Fruit fly (Drosophila melanogaster) whole organism, embryonic: ENCODE data around the gene CG7512.

ENCODE experiments used
- BEAF-32 ChIP-seq: fragments of 200-800 bp; sonication (Bioruptor generic); optimal IDR thresholded peaks from 3 replicates; lab custom pipeline; 2017; ENCODE audit warnings: missing biosample characterization, missing genetic modification characterization, mild to moderate bottlenecking, moderate library complexity, missing genetic modification reagents
- CG10267 ChIP-seq: fragments of 200-800 bp; sonication (Bioruptor generic); optimal IDR thresholded peaks from 2 replicates; lab custom pipeline; 2018; ENCODE audit warnings: missing biosample characterization, mild to moderate bottlenecking, missing genetic modification characterization, moderate library complexity
- CG10565 ChIP-seq: fragments of 200-800 bp; sonication (Bioruptor generic); optimal IDR thresholded peaks from 3 replicates; lab custom pipeline; 2016; ENCODE audit warnings: missing biosample characterization, mild to moderate bottlenecking, missing genetic modification characterization
- CG11456 ChIP-seq: fragments of 200-800 bp; sonication (Bioruptor generic); IDR thresholded peaks from 3 replicates; pipeline ENCODE4 v1.3.6; 2022; ENCODE audit warnings: missing biosample characterization, missing genetic modification characterization
- CG12236 ChIP-seq: fragments of 200-800 bp; sonication (Bioruptor generic); optimal IDR thresholded peaks from 2 replicates; lab custom pipeline; 2016; ENCODE audit warnings: missing biosample characterization, missing genetic modification characterization
- CG1233 ChIP-seq: fragments of 200-800 bp; sonication (Bioruptor generic); optimal IDR thresholded peaks from 4 replicates; lab custom pipeline; 2018; ENCODE audit warnings: missing biosample characterization, mild to moderate bottlenecking, missing genetic modification characterization
- CG12659 ChIP-seq: fragments of 200-800 bp; sonication (Bioruptor generic); optimal IDR thresholded peaks from 3 replicates; lab custom pipeline; 2017; ENCODE audit warnings: mild to moderate bottlenecking, missing biosample characterization, missing genetic modification reagents, missing genetic modification characterization
- CG14441 ChIP-seq: fragments of 200-800 bp; sonication (Bioruptor generic); IDR thresholded peaks from 2 replicates; pipeline ENCODE4 v1.3.6; 2022; ENCODE audit warnings: missing biosample characterization, missing genetic modification characterization
- CG14860 ChIP-seq: fragments of 200-800 bp; sonication (Bioruptor generic); IDR thresholded peaks from 3 replicates; pipeline ENCODE4 v1.3.6; 2022; ENCODE audit warnings: missing biosample characterization, missing genetic modification characterization; ENCODE audit not compliant: partially characterized antibody
- CG15073 ChIP-seq: fragments of 200-800 bp; sonication (Bioruptor generic); optimal IDR thresholded peaks from 2 replicates; lab custom pipeline; 2016; ENCODE audit warnings: missing biosample characterization, missing genetic modification characterization
- CG17385 ChIP-seq: fragments of 200-800 bp; sonication (Bioruptor generic); optimal IDR thresholded peaks from 3 replicates; lab custom pipeline; 2018; ENCODE audit warnings: missing biosample characterization, mild to moderate bottlenecking, missing genetic modification characterization
- CG17612 ChIP-seq: fragments of 200-800 bp; sonication (Bioruptor generic); IDR thresholded peaks from 2 replicates; pipeline ENCODE4 v1.3.6; 2022; ENCODE audit warnings: missing biosample characterization, missing genetic modification characterization
- CG2120 ChIP-seq: fragments of 200-800 bp; sonication (Bioruptor generic); optimal IDR thresholded peaks from 3 replicates; lab custom pipeline; 2016; ENCODE audit warnings: missing biosample characterization, missing genetic modification characterization
- CG2129 ChIP-seq: fragments of 200-800 bp; sonication (Bioruptor generic); IDR thresholded peaks from 2 replicates; pipeline ENCODE4 v1.3.6; 2022; ENCODE audit warnings: missing biosample characterization, missing genetic modification characterization; ENCODE audit not compliant: partially characterized antibody
- CG2889 ChIP-seq: fragments of 200-800 bp; sonication (Bioruptor generic); IDR thresholded peaks from 3 replicates; pipeline ENCODE4 v1.3.6; 2022; ENCODE audit warnings: missing biosample characterization, missing genetic modification characterization
- CG31365 ChIP-seq: fragments of 200-800 bp; sonication (Bioruptor generic); optimal IDR thresholded peaks from 2 replicates; lab custom pipeline; 2018; ENCODE audit warnings: missing biosample characterization, mild to moderate bottlenecking, missing genetic modification characterization
- CG34422 ChIP-seq: fragments of 200-800 bp; sonication (Bioruptor generic); IDR thresholded peaks from 3 replicates; pipeline ENCODE4 v1.3.6; 2022; ENCODE audit warnings: missing biosample characterization, missing genetic modification characterization
- CG8281 ChIP-seq: fragments of 200-800 bp; sonication (Bioruptor generic); optimal IDR thresholded peaks from 2 replicates; lab custom pipeline; 2018; ENCODE audit warnings: missing biosample characterization, mild to moderate bottlenecking, missing genetic modification characterization, moderate library complexity
- Dfd ChIP-seq, 2 experiments: fragments of >200 bp; optimal IDR thresholded peaks; 2 replicates each; lab custom pipeline; 2017; ENCODE audit warnings: missing biosample characterization in 2 of 2, missing genetic modification characterization in 2 of 2
- Dll ChIP-seq: fragments of 200-800 bp; sonication (Bioruptor generic); IDR thresholded peaks from 4 replicates; pipeline ENCODE4 v1.3.6; 2022; ENCODE audit warnings: missing biosample characterization, missing genetic modification characterization; ENCODE audit not compliant: partially characterized antibody
- Dp ChIP-seq: fragments of 200-800 bp; sonication (Bioruptor generic); optimal IDR thresholded peaks from 2 replicates; lab custom pipeline; 2018; ENCODE audit warnings: missing biosample characterization, mild to moderate bottlenecking, missing genetic modification characterization, moderate library complexity
- Ets97D ChIP-seq: fragments of 200-800 bp; sonication (Bioruptor generic); optimal IDR thresholded peaks from 3 replicates; lab custom pipeline; 2016; ENCODE audit warnings: missing biosample characterization, missing genetic modification characterization
- Gsc ChIP-seq: fragments of 200-800 bp; sonication (Bioruptor generic); IDR thresholded peaks from 2 replicates; pipeline ENCODE4 v1.3.6; 2022; ENCODE audit warnings: missing biosample characterization, missing genetic modification characterization
- H15 ChIP-seq: fragments of 200-800 bp; sonication (Bioruptor generic); IDR thresholded peaks from 3 replicates; pipeline ENCODE4 v1.3.6; 2022; ENCODE audit warnings: missing biosample characterization, missing genetic modification characterization
- Hand ChIP-seq: fragments of 200-800 bp; sonication (Bioruptor generic); optimal IDR thresholded peaks from 2 replicates; lab custom pipeline; 2017; ENCODE audit warnings: mild to moderate bottlenecking, missing biosample characterization, missing genetic modification reagents, missing genetic modification characterization
- Kr ChIP-seq: fragments of 200-800 bp; sonication (Bioruptor generic); optimal IDR thresholded peaks from 2 replicates; lab custom pipeline; 2017; ENCODE audit warnings: missing biosample characterization, mild to moderate bottlenecking, missing genetic modification characterization
- NFAT ChIP-seq: fragments of 200-800 bp; sonication (Bioruptor generic); IDR thresholded peaks from 2 replicates; pipeline ENCODE4 v1.3.6; 2022; ENCODE audit warnings: missing biosample characterization, missing genetic modification characterization
- Pdp1 ChIP-seq, 2 experiments: fragments of 200-800 bp; sonication (Bioruptor generic); optimal IDR thresholded peaks; 3 replicates each; lab custom pipeline; 2016; ENCODE audit warnings: missing biosample characterization in 2 of 2, missing genetic modification characterization in 2 of 2, mild to moderate bottlenecking in 1 of 2, moderate library complexity in 1 of 2
- Ravus ChIP-seq: fragments of 200-800 bp; sonication (Bioruptor generic); IDR thresholded peaks from 2 replicates; pipeline ENCODE4 v1.3.6; 2022; ENCODE audit warnings: missing biosample characterization, missing genetic modification characterization
- Sry-β ChIP-seq: fragments of 200-800 bp; sonication (Bioruptor generic); optimal IDR thresholded peaks from 2 replicates; lab custom pipeline; 2018; ENCODE audit warnings: missing biosample characterization, mild to moderate bottlenecking, missing genetic modification characterization, moderate library complexity
- Taf1 ChIP-seq: fragments of 200-800 bp; sonication (Bioruptor generic); IDR thresholded peaks from 2 replicates; pipeline ENCODE4 v1.3.6; 2022; ENCODE audit warnings: missing biosample characterization, missing genetic modification characterization
- Trl ChIP-seq, 3 experiments: fragments of >200 bp in 2 of 3; fragments of 200-800 bp in 1 of 3; sonication (Bioruptor generic) in 1 of 3; optimal IDR thresholded peaks; 2 replicates in 1 of 3; 3 replicates in 2 of 3; lab custom pipeline; 2016 to 2017; ENCODE audit warnings: missing biosample characterization in 1 of 3, missing genetic modification characterization in 1 of 3
- chinmo ChIP-seq: fragments of 200-800 bp; sonication (Bioruptor generic); IDR thresholded peaks from 4 replicates; pipeline ENCODE4 v1.3.6; 2022; ENCODE audit warnings: missing biosample characterization, missing genetic modification characterization; ENCODE audit not compliant: partially characterized antibody
- chn ChIP-seq: fragments of 200-800 bp; sonication (Bioruptor generic); optimal IDR thresholded peaks from 2 replicates; lab custom pipeline; 2016; ENCODE audit warnings: missing biosample characterization, missing genetic modification characterization
- dati ChIP-seq: fragments of 200-800 bp; sonication (Bioruptor generic); IDR thresholded peaks from 2 replicates; pipeline ENCODE4 v1.3.6; 2022; ENCODE audit warnings: missing biosample characterization, missing genetic modification characterization
- dimm ChIP-seq: fragments of 200-800 bp; sonication (Bioruptor generic); IDR thresholded peaks from 2 replicates; pipeline ENCODE4 v1.3.6; 2022; ENCODE audit warnings: missing biosample characterization, missing genetic modification characterization
- dysf ChIP-seq: fragments of 200-800 bp; sonication (Bioruptor generic); IDR thresholded peaks from 3 replicates; pipeline ENCODE4 v1.3.6; 2022; ENCODE audit warnings: missing biosample characterization, missing genetic modification characterization
- exex ChIP-seq: fragments of 200-800 bp; sonication (Bioruptor generic); optimal IDR thresholded peaks from 4 replicates; lab custom pipeline; 2018; ENCODE audit warnings: missing biosample characterization, mild to moderate bottlenecking, missing genetic modification characterization, moderate library complexity
- fu2 ChIP-seq: fragments of 200-800 bp; sonication (Bioruptor generic); optimal IDR thresholded peaks from 2 replicates; lab custom pipeline; 2016; ENCODE audit warnings: missing biosample characterization, missing genetic modification characterization
- gsb ChIP-seq: fragments of 200-800 bp; sonication (Bioruptor generic); IDR thresholded peaks from 2 replicates; pipeline ENCODE4 v1.3.6; 2022; ENCODE audit warnings: missing biosample characterization, missing genetic modification characterization
- mirr ChIP-seq: fragments of 200-800 bp; sonication (Bioruptor generic); optimal IDR thresholded peaks from 3 replicates; lab custom pipeline; 2018; ENCODE audit warnings: missing biosample characterization, mild to moderate bottlenecking, missing genetic modification characterization
- oc ChIP-seq: fragments of 200-800 bp; sonication (Bioruptor generic); optimal IDR thresholded peaks from 2 replicates; lab custom pipeline; 2018; ENCODE audit warnings: missing biosample characterization, mild to moderate bottlenecking, missing genetic modification characterization, moderate library complexity
- rib ChIP-seq: fragments of 200-800 bp; sonication (Bioruptor generic); IDR thresholded peaks from 2 replicates; pipeline ENCODE4 v1.3.6; 2022; ENCODE audit warnings: missing biosample characterization, missing genetic modification characterization
- seq ChIP-seq: fragments of 200-800 bp; sonication (Bioruptor generic); IDR thresholded peaks from 2 replicates; pipeline ENCODE4 v1.3.6; 2022; ENCODE audit warnings: missing biosample characterization, missing genetic modification characterization
- sim ChIP-seq: fragments of 200-800 bp; sonication (Bioruptor generic); IDR thresholded peaks from 2 replicates; pipeline ENCODE4 v1.3.6; 2022; ENCODE audit warnings: missing biosample characterization, missing genetic modification characterization
- tio ChIP-seq: fragments of 200-800 bp; sonication (Bioruptor generic); optimal IDR thresholded peaks from 2 replicates; lab custom pipeline; 2017; ENCODE audit warnings: missing biosample characterization, missing genetic modification characterization, inconsistent platforms
- wek ChIP-seq: fragments of 200-800 bp; sonication (Bioruptor generic); optimal IDR thresholded peaks from 3 replicates; lab custom pipeline; 2018; ENCODE audit warnings: missing biosample characterization, mild to moderate bottlenecking, missing genetic modification characterization, moderate library complexity
- wor ChIP-seq: fragments of 200-800 bp; sonication (Bioruptor generic); IDR thresholded peaks from 2 replicates; pipeline ENCODE4 v1.3.6; 2022; ENCODE audit warnings: missing biosample characterization, missing genetic modification characterization

CG7512 gene

DNA sequence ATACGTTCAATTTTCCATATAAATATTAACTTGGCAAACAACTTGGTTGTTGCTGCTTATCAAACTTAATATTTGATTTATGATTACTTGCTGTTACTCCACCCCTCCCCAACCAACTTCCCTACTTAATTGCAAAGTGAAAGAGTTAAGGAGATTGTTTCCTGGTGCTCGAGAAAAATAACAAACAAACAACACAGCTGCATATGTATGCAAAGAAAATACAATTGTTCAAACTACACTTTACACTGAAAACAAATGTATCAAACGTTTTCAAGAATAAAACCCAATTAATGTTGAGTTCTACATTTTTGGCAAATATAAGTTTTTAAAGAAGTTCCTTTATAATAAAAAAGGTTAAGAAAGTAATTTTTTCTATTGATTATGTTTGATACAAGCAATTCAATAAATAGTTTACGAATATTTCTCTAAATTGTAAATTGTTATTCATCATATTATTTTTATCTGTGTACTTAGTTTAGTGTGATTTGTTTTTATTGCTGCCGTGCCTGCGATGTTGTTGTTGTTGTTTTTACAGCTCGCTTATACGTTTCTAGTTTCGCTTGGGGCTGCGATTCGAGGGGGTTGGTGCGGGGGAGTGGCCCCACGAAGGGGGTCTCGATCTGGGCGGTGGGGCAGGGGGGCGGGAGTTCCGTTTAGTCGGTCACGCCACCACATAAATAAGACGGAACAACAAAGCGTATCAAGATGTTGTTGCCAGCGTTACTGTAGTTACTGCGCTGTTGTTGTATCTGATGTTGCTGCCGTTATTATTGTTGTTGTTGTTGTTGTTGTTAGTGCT is 42.4 kb downstream of the CG7512 start (continued):
- peak; percentile 69 for TF ChIP-seq CG17385 (GFP tag; lab: Kevin White, UChicago)
- no peak for TF ChIP-seq CG14441 (GFP tag; lab: Robert Waterston, UW)
- TF ChIP-seq CG2120: peak; percentile 70
- TF ChIP-seq dysf: peak; percentile 68
- TF ChIP-seq mirr (GFP tag; lab: Kevin White, UChicago): peak; percentile 68
- peak; percentile 23 for TF ChIP-seq chn (GFP tag; lab: Kevin White, UChicago)
- peak in 1 of 2 experiments; percentile 77 for TF ChIP-seq Dfd (GFP tag; optimal IDR thresholded peaks at IDR 0.05; lab: Kevin White, UChicago)
- no peak for TF ChIP-seq CG14860 (GFP tag; lab: Robert Waterston, UW)
- TF ChIP-seq CG11456 (GFP tag; lab: Robert Waterston, UW): no peak
- peak; percentile 79 for TF ChIP-seq CG10267 (tag; lab: Kevin White, UChicago)
- TF ChIP-seq Ravus (GFP tag; lab: Robert Waterston, UW): no peak
- TF ChIP-seq Pdp1 (GFP tag; optimal IDR thresholded peaks at IDR 0.05; lab: Kevin White, UChicago): peak in 1 of 2 experiments; percentile 59
- TF ChIP-seq gsb: 0 out of 2 replicates have a peak, but pooled peaks have one; percentile 9
- TF ChIP-seq Trl (optimal IDR thresholded peaks at IDR 0.05; lab: Kevin White, UChicago): no peak
- TF ChIP-seq Trl (GFP tag; optimal IDR thresholded peaks at IDR 0.05; lab: Kevin White, UChicago): peak; percentile 32
- TF ChIP-seq exex (tag; lab: Kevin White, UChicago): peak; percentile 21
- no peak for TF ChIP-seq NFAT
- no peak for TF ChIP-seq CG17612 (GFP tag; lab: Robert Waterston, UW)
- no peak for TF ChIP-seq dati (GFP tag; lab: Robert Waterston, UW)
- no peak for TF ChIP-seq Gsc (GFP tag; lab: Robert Waterston, UW)
- TF ChIP-seq Ets97D: no peak
- peak; percentile 33; the same call in 1 of the 2 replicates for TF ChIP-seq wor (GFP tag; lab: Robert Waterston, UW)
- no peak for TF ChIP-seq wek (GFP tag; lab: Kevin White, UChicago)
- peak; percentile 51 for TF ChIP-seq oc (tag; lab: Kevin White, UChicago)
- peak; percentile 71 for TF ChIP-seq CG12659 (GFP tag; lab: Kevin White, UChicago)
- no peak for TF ChIP-seq BEAF-32 (GFP tag; lab: Kevin White, UChicago)
- TF ChIP-seq Sry-β (GFP tag; lab: Kevin White, UChicago): peak; percentile 11
- no peak for TF ChIP-seq CG2129 (GFP tag; lab: Robert Waterston, UW)
- peak; percentile 55; the same call in 1 of the 2 replicates for TF ChIP-seq rib
- TF ChIP-seq CG34422 (GFP tag; lab: Robert Waterston, UW): no peak
- TF ChIP-seq tio (GFP tag; lab: Kevin White, UChicago): peak; percentile 67
- TF ChIP-seq CG2889 (GFP tag; lab: Robert Waterston, UW): no peak
- no peak for TF ChIP-seq sim (GFP tag; lab: Robert Waterston, UW)
- no peak for TF ChIP-seq CG8281 (tag; lab: Kevin White, UChicago)
- TF ChIP-seq Taf1 (GFP tag; lab: Robert Waterston, UW): no peak
- no peak for TF ChIP-seq dimm (GFP tag; lab: Robert Waterston, UW)
- TF ChIP-seq Dp (GFP tag; lab: Kevin White, UChicago): no peak
- peak; percentile 26 for TF ChIP-seq CG12236
- TF ChIP-seq CG31365 (tag; lab: Kevin White, UChicago): peak; percentile 31
- no peak for TF ChIP-seq Dll (GFP tag; lab: Robert Waterston, UW)
- no peak for TF ChIP-seq CG15073 (GFP tag; lab: Kevin White, UChicago)
- TF ChIP-seq fu2: peak; percentile 5
- TF ChIP-seq chinmo (GFP tag; lab: Robert Waterston, UW): peak; percentile 96
- no peak for TF ChIP-seq Kr (GFP tag; lab: Kevin White, UChicago)
- no peak for TF ChIP-seq CG10565 (GFP tag; lab: Kevin White, UChicago)
- peak; percentile 68 for TF ChIP-seq CG1233 (GFP tag; lab: Kevin White, UChicago)
- peak; percentile 46 for TF ChIP-seq Hand
- 0 out of 3 replicates have a peak, but pooled peaks have one; percentile 33 for TF ChIP-seq H15 (GFP tag; lab: Robert Waterston, UW)
- TF ChIP-seq seq (GFP tag; lab: Robert Waterston, UW): no peak
